Worm (Caenorhabditis elegans) whole organism, L4 larva: ENCODE results near the gene pqn-27.

Experiments
- F26F4.8 ChIP-seq: fragments of 200-800 bp; sonication (Bioruptor generic); conservative IDR thresholded peaks from 2 replicates; pipeline ENCODE4 v1.3.6; 2022; ENCODE audit warnings: missing genetic modification characterization, missing compliant biosample characterization
- F44E2.7 ChIP-seq: fragments of 200-800 bp; sonication (Bioruptor generic); IDR thresholded peaks from 2 replicates; pipeline ENCODE4 v2.1.2; 2022; ENCODE audit warnings: missing genetic modification characterization, missing compliant biosample characterization
- T20F7.1 ChIP-seq: fragments of 200-800 bp; sonication (Bioruptor generic); optimal IDR thresholded peaks from 2 replicates; lab custom pipeline; 2018; ENCODE audit warnings: mild to moderate bottlenecking, missing genetic modification characterization, missing compliant biosample characterization
- T26A8.4 ChIP-seq: fragments of 200-800 bp; sonication (Bioruptor generic); IDR thresholded peaks from 2 replicates; pipeline ENCODE4 v1.3.6; 2022; ENCODE audit warnings: missing genetic modification characterization, missing compliant biosample characterization
- Y5F2A.4 ChIP-seq: fragments of 200-800 bp; sonication (Bioruptor generic); optimal IDR thresholded peaks from 2 replicates; lab custom pipeline; 2018; ENCODE audit warnings: mild to moderate bottlenecking, missing genetic modification characterization, missing compliant biosample characterization
- ama-1 ChIP-seq: fragments of 150-350 bp; optimal IDR thresholded peaks from 2 replicates; lab custom pipeline; 2014; ENCODE audit warnings: inconsistent platforms, mixed read lengths
- ceh-20 ChIP-seq: fragments of 200-800 bp; sonication (Bioruptor generic); IDR thresholded peaks from 2 replicates; pipeline ENCODE4 v1.3.6; 2022; ENCODE audit warnings: missing genetic modification reagents, missing genetic modification characterization, missing compliant biosample characterization
- ceh-62 ChIP-seq: sonication (generic microtip); optimal IDR thresholded peaks from 2 replicates; lab custom pipeline; 2017; ENCODE audit warnings: missing biosample characterization, missing genetic modification characterization
- daf-19 ChIP-seq: fragments of 200-800 bp; sonication (Bioruptor generic); conservative IDR thresholded peaks from 2 replicates; pipeline ENCODE4 v1.3.6; 2022; ENCODE audit warnings: missing genetic modification characterization, missing compliant biosample characterization
- daf-8 ChIP-seq: fragments of 200-800 bp; sonication (Bioruptor generic); IDR thresholded peaks from 2 replicates; pipeline ENCODE4 v1.3.6; 2022; ENCODE audit warnings: missing genetic modification characterization, missing compliant biosample characterization
- dve-1 ChIP-seq: sonication (generic microtip); optimal IDR thresholded peaks from 2 replicates; lab custom pipeline; 2017; ENCODE audit warnings: antibody characterized with exemption, mild to moderate bottlenecking, missing genetic modification characterization, missing compliant biosample characterization; ENCODE audit not compliant: insufficient read depth
- egl-43 ChIP-seq: fragments of 200-800 bp; sonication (Bioruptor generic); IDR thresholded peaks from 2 replicates; pipeline ENCODE4 v1.3.6; 2022; ENCODE audit warnings: missing genetic modification reagents, missing genetic modification characterization, missing compliant biosample characterization
- fkh-10 ChIP-seq: fragments of 150-350 bp; optimal IDR thresholded peaks from 2 replicates; lab custom pipeline; 2014; ENCODE audit warnings: missing biosample characterization, missing genetic modification reagents, missing genetic modification characterization
- hlh-30 ChIP-seq: sonication (generic microtip); optimal IDR thresholded peaks from 2 replicates; lab custom pipeline; 2017; ENCODE audit warnings: antibody characterized with exemption, mild to moderate bottlenecking, missing genetic modification characterization, missing compliant biosample characterization; ENCODE audit not compliant: insufficient read depth
- lim-7 ChIP-seq: fragments of 200-800 bp; sonication (Bioruptor generic); IDR thresholded peaks from 2 replicates; pipeline ENCODE4 v1.3.6; 2022; ENCODE audit warnings: missing genetic modification characterization, missing compliant biosample characterization
- lin-1 ChIP-seq: fragments of 200-800 bp; sonication (Bioruptor generic); IDR thresholded peaks from 2 replicates; pipeline ENCODE4 v1.3.6; 2022; ENCODE audit warnings: missing genetic modification reagents, missing genetic modification characterization, missing compliant biosample characterization
- lin-15B ChIP-seq: fragments of 150-350 bp; sonication (generic microtip); optimal IDR thresholded peaks from 3 replicates; lab custom pipeline; 2014; ENCODE audit warnings: missing biosample characterization, missing genetic modification characterization
- lin-38 ChIP-seq: fragments of 200-800 bp; sonication (Bioruptor generic); IDR thresholded peaks from 2 replicates; pipeline ENCODE4 v1.3.6; 2022; ENCODE audit warnings: missing genetic modification reagents, missing genetic modification characterization, missing compliant biosample characterization
- mdt-29 ChIP-seq: fragments of 200-800 bp; sonication (Bioruptor generic); IDR thresholded peaks from 2 replicates; pipeline ENCODE4 v1.3.6; 2022; ENCODE audit warnings: missing genetic modification reagents, missing genetic modification characterization, missing compliant biosample characterization
- nhr-111 ChIP-seq: fragments of 200-800 bp; sonication (Bioruptor generic); optimal IDR thresholded peaks from 2 replicates; lab custom pipeline; 2018; ENCODE audit warnings: mild to moderate bottlenecking, missing genetic modification characterization, missing compliant biosample characterization
- nhr-42 ChIP-seq: fragments of 200-800 bp; sonication (Bioruptor generic); IDR thresholded peaks from 2 replicates; pipeline ENCODE4 v1.3.6; 2022; ENCODE audit warnings: missing genetic modification characterization, missing compliant biosample characterization
- nhr-76 ChIP-seq: fragments of 150-350 bp; optimal IDR thresholded peaks from 2 replicates; lab custom pipeline; 2014; ENCODE audit warnings: missing biosample characterization, missing genetic modification characterization
- php-3 ChIP-seq: fragments of 200-800 bp; sonication (Bioruptor generic); IDR thresholded peaks from 2 replicates; pipeline ENCODE4 v1.3.6; 2022; ENCODE audit warnings: missing genetic modification reagents, missing genetic modification characterization, missing compliant biosample characterization
- saeg-2 ChIP-seq: fragments of 200-800 bp; sonication (Bioruptor generic); IDR thresholded peaks from 2 replicates; pipeline ENCODE4 v1.3.6; 2022; ENCODE audit warnings: missing genetic modification reagents, missing genetic modification characterization, missing compliant biosample characterization
- set-16 ChIP-seq: fragments of 200-800 bp; sonication (Bioruptor generic); IDR thresholded peaks from 2 replicates; pipeline ENCODE4 v1.3.6; 2022; ENCODE audit warnings: missing genetic modification reagents, missing genetic modification characterization, missing compliant biosample characterization
- spr-1 ChIP-seq: sonication (generic microtip); optimal IDR thresholded peaks from 2 replicates; lab custom pipeline; 2016; ENCODE audit warnings: mild to moderate bottlenecking, missing genetic modification characterization, missing compliant biosample characterization
- unc-39 ChIP-seq: sonication (generic microtip); optimal IDR thresholded peaks from 2 replicates; lab custom pipeline; 2017; ENCODE audit warnings: missing biosample characterization, missing genetic modification characterization
- unc-62 ChIP-seq, 3 experiments: fragments of 150-350 bp in 1 of 3; sonication (generic microtip); optimal IDR thresholded peaks in 2 of 3; peaks in 1 of 3; 1 replicate in 1 of 3; 2 replicates in 2 of 3; lab custom pipeline; 2014 to 2017; ENCODE audit warnings: missing biosample characterization in 3 of 3, missing genetic modification characterization in 3 of 3, missing genetic modification reagents in 3 of 3, missing genotype in 1 of 3

Gene pqn-27

ce11 chrII:13494175-13494650 lies 33.8 kb upstream of the pqn-27 start, which contains the start of gene ndua-7:
Gene ndua-7, minus strand, starts transcription at chrII:13494600.
- no peak for TF ChIP-seq lin-1
- TF ChIP-seq dve-1 (tag; lab: Kevin White, UChicago): no peak
- TF ChIP-seq unc-39 (tag; lab: Kevin White, UChicago): no peak
- peak; percentile 88 for TF ChIP-seq set-16
- TF ChIP-seq ceh-20 (GFP tag; lab: Robert Waterston, UW): no peak

- TF ChIP-seq php-3 (GFP tag; lab: Robert Waterston, UW): no peak
- peak; percentile 30; the same call in 1 of the 2 replicates for TF ChIP-seq lin-38 (GFP tag; lab: Robert Waterston, UW)
- no peak for TF ChIP-seq mdt-29
- TF ChIP-seq lin-15B (tag; lab: Kevin White, UChicago): no peak
- TF ChIP-seq saeg-2 (GFP tag; lab: Robert Waterston, UW): no peak
- no peak for TF ChIP-seq nhr-111 (GFP tag; lab: Kevin White, UChicago)
- no peak for TF ChIP-seq lim-7 (GFP tag; lab: Robert Waterston, UW)
These were observed 32.5 kb upstream of the pqn-27 start, which contains the start of gene F45H10.2 for ce11 chrII:13492948-13493347. Gene F45H10.2, minus strand, starts transcription at chrII:13493048.

ce11 chrII:13491254-13491889 lies 30.9 kb upstream of the pqn-27 start, which contains the start of gene alh-7:
Gene alh-7, minus strand, starts transcription at chrII:13491786.
- TF ChIP-seq lin-38 (GFP tag; lab: Robert Waterston, UW) (peak; percentile 32), nhr-76 (tag; lab: Kevin White, UChicago) (no peak), hlh-30 (no peak), daf-8 (GFP tag; lab: Robert Waterston, UW) (no peak), nhr-42 (GFP tag; lab: Robert Waterston, UW) (peak; percentile 60; the same call in 1 of the 2 replicates), ceh-62 (tag; lab: Kevin White, UChicago) (no peak), unc-62 (GFP tag; optimal IDR thresholded peaks at IDR 0.05 in 1 of 2; lab: Kevin White, UChicago) (peak in 1 of 2 experiments; percentile 57), unc-62 (tag; optimal IDR thresholded peaks at IDR 0.05; lab: Kevin White, UChicago) (no peak), Y5F2A.4 (GFP tag; lab: Kevin White, UChicago) (peak; percentile 33), ama-1 (lab: Kevin White, UChicago) (peak; percentile 64)

DNA sequence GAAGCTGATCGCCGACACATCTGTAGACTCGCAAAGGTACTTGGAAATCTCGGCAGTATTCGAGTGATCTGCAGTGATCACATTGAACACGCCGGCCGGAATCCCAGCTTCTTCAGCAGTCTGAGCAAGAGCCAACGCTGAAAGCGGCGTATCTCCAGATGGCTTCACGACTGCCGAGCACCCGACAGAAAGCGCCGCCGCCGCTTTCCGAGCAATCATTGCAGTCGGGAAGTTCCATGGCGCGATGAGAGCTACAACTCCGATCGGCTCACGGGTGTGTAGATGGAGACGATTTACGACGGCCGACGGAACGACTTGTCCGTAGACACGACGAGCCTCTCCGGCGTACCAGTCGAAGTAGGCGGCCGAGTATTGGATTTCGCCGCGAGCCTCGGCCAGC lies 29.5 kb upstream of the pqn-27 start:
- TF ChIP-seq set-16 (peak; percentile 87), F44E2.7 (GFP tag; lab: Robert Waterston, UW) (no peak), daf-19 (GFP tag; lab: Robert Waterston, UW) (no peak), daf-8 (GFP tag; lab: Robert Waterston, UW) (0 out of 2 replicates have a peak, but pooled peaks have one; percentile 26), egl-43 (GFP tag; lab: Robert Waterston, UW) (peak; percentile 23; the same call in 1 of the 2 replicates)
- TF ChIP-seq, all 104 proteins: peak for 3

DNA sequence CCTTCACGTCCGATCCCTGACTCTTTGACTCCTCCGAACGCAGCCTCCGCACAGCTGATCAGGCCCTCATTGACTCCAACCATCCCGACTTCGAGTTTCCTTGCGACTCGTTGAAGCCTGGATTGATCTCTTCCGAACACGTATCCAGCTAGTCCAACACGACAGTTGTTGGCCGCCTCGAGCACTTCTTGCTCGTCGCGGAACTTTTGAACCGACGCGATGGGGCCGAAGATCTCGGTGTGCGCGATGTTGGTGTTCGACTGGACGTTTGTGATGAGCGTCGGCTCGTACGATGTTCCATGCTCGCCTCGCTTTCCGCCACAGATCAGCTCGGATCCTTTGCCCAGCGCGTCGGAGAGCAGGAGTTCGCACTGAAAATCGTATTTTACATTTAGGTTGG lies 27.1 kb upstream of the pqn-27 start:
- peak; percentile 69; the same call in 1 of the 2 replicates for TF ChIP-seq set-16
- TF ChIP-seq lin-38 (GFP tag; lab: Robert Waterston, UW): no peak

DNA sequence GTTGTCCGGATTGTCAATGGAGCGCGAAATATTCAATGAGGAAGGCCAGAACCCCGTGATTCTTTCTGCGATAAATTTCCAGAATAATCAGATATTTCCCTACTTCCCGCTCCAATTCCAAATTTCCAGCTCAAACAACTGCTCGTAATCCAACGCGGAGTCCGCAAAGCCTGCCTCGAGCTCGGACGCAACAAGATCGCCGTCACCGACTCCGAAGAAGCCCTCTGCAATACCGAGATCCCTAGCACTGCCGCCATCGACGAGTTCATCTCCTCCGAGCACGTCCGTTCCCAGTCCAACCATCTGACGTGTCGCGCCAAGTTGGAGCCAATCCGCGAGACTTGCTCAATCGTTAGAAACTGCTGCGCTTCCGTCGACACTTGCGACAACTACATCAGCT lies 24.7 kb upstream of the pqn-27 start:
- 0 out of 2 replicates have a peak, but pooled peaks have one; percentile 5 for TF ChIP-seq nhr-42 (GFP tag; lab: Robert Waterston, UW)
- TF ChIP-seq lin-38 (GFP tag; lab: Robert Waterston, UW): 0 out of 2 replicates have a peak, but pooled peaks have one; percentile 17
- peak; percentile 77 for TF ChIP-seq set-16
- TF ChIP-seq F26F4.8 (GFP tag; lab: Robert Waterston, UW): 0 out of 2 replicates have a peak, but pooled peaks have one; percentile 7
- TF ChIP-seq T26A8.4 (GFP tag; lab: Robert Waterston, UW): 0 out of 2 replicates have a peak, but pooled peaks have one; percentile 10
- no peak for TF ChIP-seq T20F7.1
- TF ChIP-seq fkh-10 (GFP tag; lab: Kevin White, UChicago): no peak
- no peak for TF ChIP-seq spr-1 (tag; lab: Kevin White, UChicago)
